Worm (Caenorhabditis elegans): ENCODE measurements around the gene npr-3.

npr-3 gene

DNA sequence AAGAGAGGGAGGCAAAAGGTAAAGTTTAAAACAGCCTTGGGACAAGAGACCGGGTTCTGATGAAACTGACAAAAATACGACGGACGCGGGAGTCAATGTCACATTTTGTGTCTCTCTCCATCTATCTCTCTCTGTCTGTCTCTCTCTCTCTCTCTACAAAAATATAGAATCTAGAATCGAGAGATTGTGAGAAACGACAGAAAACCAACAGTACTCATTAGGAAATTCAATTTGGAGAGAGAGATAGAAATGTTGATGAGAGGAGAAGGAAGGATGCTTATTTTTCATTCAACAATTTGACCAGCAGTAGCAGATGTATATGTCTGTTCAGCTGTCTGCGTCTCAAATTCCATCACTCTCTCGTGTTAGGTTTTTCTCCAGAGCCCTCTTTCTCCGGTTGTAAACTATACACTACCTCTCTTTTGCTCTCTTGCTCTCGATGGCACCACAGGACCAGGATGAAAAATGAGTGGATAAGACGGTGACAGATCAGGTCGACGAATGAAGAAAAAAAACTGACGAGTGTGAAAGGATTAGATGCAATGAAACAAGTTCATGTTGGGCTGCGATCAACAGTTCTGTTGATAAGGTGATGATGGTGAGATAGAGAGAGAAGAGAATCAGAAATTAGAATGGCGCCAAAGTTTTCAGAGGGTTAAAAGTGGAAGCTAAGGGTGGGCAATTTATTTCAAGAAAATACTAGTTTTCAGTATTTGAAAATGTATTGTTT lies 30.0 kb downstream of the npr-3 start:
- TF ChIP-seq nfya-1 (tag; optimal IDR thresholded peaks at IDR 0.05) (peak; percentile 25), hlh-8 (tag; optimal IDR thresholded peaks at IDR 0.05) (peak; percentile 20), ceh-2 (tag; optimal IDR thresholded peaks at IDR 0.05) (no peak), ceh-18 (tag; optimal IDR thresholded peaks at IDR 0.05) (peak; percentile 86), ceh-22 (tag; optimal IDR thresholded peaks at IDR 0.05) (no peak), pha-2 (tag; optimal IDR thresholded peaks at IDR 0.05) (no peak), dmd-4 (tag; optimal IDR thresholded peaks at IDR 0.05; ENCODE audit: borderline replicate concordance) (no peak), tbx-2 (tag; optimal IDR thresholded peaks at IDR 0.05) (peak; percentile 7), elt-2 (tag; optimal IDR thresholded peaks at IDR 0.05) (no peak), zip-5 (tag; optimal IDR thresholded peaks at IDR 0.05) (no peak), unc-42 (tag; optimal IDR thresholded peaks at IDR 0.05) (no peak)

DNA sequence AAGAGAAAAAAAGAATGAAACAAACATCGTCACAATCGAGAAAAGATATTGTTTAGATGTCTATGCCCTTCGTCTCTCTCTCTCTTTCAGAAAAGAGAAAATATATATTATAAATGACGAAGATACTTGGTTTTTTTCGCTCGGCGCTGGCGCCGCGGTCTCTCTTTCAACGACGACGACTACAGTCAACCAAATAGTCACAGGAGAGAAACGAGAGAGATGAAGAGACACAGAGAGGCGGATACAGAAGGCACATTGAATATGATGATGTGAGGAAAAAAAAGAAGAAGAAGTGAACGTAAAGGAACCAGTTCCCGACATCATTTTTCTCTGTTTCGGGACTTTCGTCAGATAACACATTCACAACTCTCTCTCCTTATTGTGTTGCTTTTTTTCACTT lies 31.6 kb downstream of the npr-3 start:
- TF ChIP-seq fax-1 (tag; optimal IDR thresholded peaks at IDR 0.05) (no peak), pax-1 (tag; optimal IDR thresholded peaks at IDR 0.05) (no peak), mec-3 (tag; optimal IDR thresholded peaks at IDR 0.05; ENCODE audit: borderline replicate concordance) (no peak), elt-2 (tag; optimal IDR thresholded peaks at IDR 0.05) (no peak)

DNA sequence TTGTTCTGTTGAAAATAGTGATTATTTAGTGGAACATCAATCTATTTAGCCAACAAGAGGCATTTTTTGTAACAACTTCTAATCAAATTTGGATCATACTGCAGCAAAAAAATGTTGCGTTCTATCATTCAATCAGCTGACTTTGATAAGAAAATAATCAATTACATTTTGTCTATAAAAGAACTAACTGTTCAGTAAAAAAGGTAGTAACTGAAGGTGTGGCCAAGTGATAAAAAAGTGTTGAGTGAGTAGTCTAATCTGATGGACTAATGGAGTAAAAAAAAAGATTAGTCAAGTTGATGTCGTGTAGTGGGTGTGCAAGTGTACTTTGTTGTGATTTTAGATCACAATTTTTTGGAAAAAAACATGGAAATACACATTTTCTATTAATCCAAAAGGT lies 32.6 kb downstream of the npr-3 start:
- no peak for TF ChIP-seq sdc-2 (tag; optimal IDR thresholded peaks at IDR 0.05)
- TF ChIP-seq tbx-2 (tag; optimal IDR thresholded peaks at IDR 0.05): no peak
- no peak for TF ChIP-seq ceh-34 (tag; optimal IDR thresholded peaks at IDR 0.05)
- no peak for TF ChIP-seq ama-1 (optimal IDR thresholded peaks at IDR 0.05)
- TF ChIP-seq C08G9.2 (tag; optimal IDR thresholded peaks at IDR 0.05): no peak
- TF ChIP-seq pat-9 (tag; optimal IDR thresholded peaks at IDR 0.05): no peak
- TF ChIP-seq syd-9 (tag; optimal IDR thresholded peaks at IDR 0.05): no peak
- TF ChIP-seq C38D4.7 (GFP tag; optimal IDR thresholded peaks at IDR 0.05): no peak
- no peak for TF ChIP-seq ceh-14 (tag; optimal IDR thresholded peaks at IDR 0.05)
- no peak for TF ChIP-seq unc-3 (GFP tag; conservative IDR thresholded peaks at IDR 0.05)
- TF ChIP-seq unc-3 (tag; optimal IDR thresholded peaks at IDR 0.05): no peak
- TF ChIP-seq rnt-1 (tag; optimal IDR thresholded peaks at IDR 0.05): no peak
- no peak for TF ChIP-seq ceh-6 (GFP tag; optimal IDR thresholded peaks at IDR 0.05)
- TF ChIP-seq fkh-10 (GFP tag; optimal IDR thresholded peaks at IDR 0.05): no peak
- no peak for TF ChIP-seq pha-2 (tag; optimal IDR thresholded peaks at IDR 0.05)
- no peak for TF ChIP-seq dve-1 (tag; optimal IDR thresholded peaks at IDR 0.05)
- TF ChIP-seq odd-2 (tag; optimal IDR thresholded peaks at IDR 0.05): no peak
- no peak for TF ChIP-seq lin-11 (tag; optimal IDR thresholded peaks at IDR 0.05)
- no peak for TF ChIP-seq gmeb-2 (tag; optimal IDR thresholded peaks at IDR 0.05)
- no peak for TF ChIP-seq Y22D7AL.16 (tag; optimal IDR thresholded peaks at IDR 0.05)
- TF ChIP-seq zip-5 (tag; optimal IDR thresholded peaks at IDR 0.05): no peak

DNA sequence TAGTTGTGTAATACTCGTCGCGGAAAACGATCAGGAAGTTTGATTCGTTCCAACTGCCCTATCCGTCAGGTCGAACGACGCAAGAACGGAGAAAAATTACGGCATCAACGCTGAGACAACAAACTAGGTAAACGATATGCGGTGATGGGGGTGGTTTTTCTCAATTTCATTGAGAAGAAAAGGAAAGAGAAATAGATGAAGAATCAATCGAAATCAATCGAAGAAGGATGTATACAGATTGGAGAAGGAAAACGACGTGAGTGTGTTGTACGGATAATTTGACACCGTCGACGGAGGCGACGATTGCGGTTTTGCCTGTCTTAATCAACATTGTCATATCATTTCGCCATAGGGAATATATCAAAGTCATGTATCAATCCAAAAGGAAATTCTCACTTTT lies 34.1 kb downstream of the npr-3 start:
- TF ChIP-seq sox-4 (tag; optimal IDR thresholded peaks at IDR 0.05) (no peak), K02D7.2 (tag; optimal IDR thresholded peaks at IDR 0.05) (no peak), lim-6 (tag; optimal IDR thresholded peaks at IDR 0.05) (no peak), hlh-8 (tag; optimal IDR thresholded peaks at IDR 0.05) (no peak), fkh-10 (GFP tag; optimal IDR thresholded peaks at IDR 0.05) (no peak), unc-55 (GFP tag; optimal IDR thresholded peaks at IDR 0.05) (no peak), ceh-19 (GFP tag; optimal IDR thresholded peaks at IDR 0.05) (no peak), C08G9.2 (tag; optimal IDR thresholded peaks at IDR 0.05) (no peak), unc-42 (tag; optimal IDR thresholded peaks at IDR 0.05) (no peak), pha-2 (tag; optimal IDR thresholded peaks at IDR 0.05) (no peak), dve-1 (tag; optimal IDR thresholded peaks at IDR 0.05) (no peak), hlh-13 (GFP tag; optimal IDR thresholded peaks at IDR 0.05) (no peak), lin-11 (tag; optimal IDR thresholded peaks at IDR 0.05) (no peak), ceh-30 (tag; optimal IDR thresholded peaks at IDR 0.05) (no peak), hlh-30 (tag; optimal IDR thresholded peaks at IDR 0.05; ENCODE audit: insufficient read depth) (no peak), hlh-15 (tag; optimal IDR thresholded peaks at IDR 0.05) (no peak)
